Fruit fly (Drosophila melanogaster): ENCODE data around the gene Cand1.

Cand1 gene

dm6 chr2L:10405008-10405654 lies 42.6 kb upstream of the Cand1 start, which contains the start of the genes CG17768, LSm-4 and Ir31a:
Gene CG17768, minus strand, starts transcription at chr2L:10405203.
Gene LSm-4, minus strand, starts transcription at chr2L:10405203.
Gene Ir31a, plus strand, starts transcription at chr2L:10405565.
- TF ChIP-seq woc (GFP tag; optimal IDR thresholded peaks at IDR 0.05) = peak; percentile 7
- TF ChIP-seq dmrt93B (GFP tag; optimal IDR thresholded peaks at IDR 0.05) = no peak

dm6 chr2L:10403803-10404315 lies 41.4 kb upstream of the Cand1 start:
- TF ChIP-seq dl (GFP tag; optimal IDR thresholded peaks at IDR 0.05; ENCODE audit: insufficient read depth in 1 of 2, partially characterized antibody in 2 of 2) (no peak), Dif (GFP tag; optimal IDR thresholded peaks at IDR 0.05; ENCODE audit: partially characterized antibody) (no peak), Myc (optimal IDR thresholded peaks at IDR 0.05) (peak; percentile 7), tai (GFP tag; optimal IDR thresholded peaks at IDR 0.05) (no peak), woc (GFP tag; optimal IDR thresholded peaks at IDR 0.05) (peak; percentile 40), Rel (GFP tag; optimal IDR thresholded peaks at IDR 0.05) (no peak), Rel (tag; optimal IDR thresholded peaks at IDR 0.05) (no peak)

- TF ChIP-seq tai (GFP tag; optimal IDR thresholded peaks at IDR 0.05) (peak; percentile 4), OdsH (GFP tag; optimal IDR thresholded peaks at IDR 0.05) (no peak), ey (GFP tag; optimal IDR thresholded peaks at IDR 0.05) (no peak), lola (GFP tag; optimal IDR thresholded peaks at IDR 0.05) (no peak), br (GFP tag; optimal IDR thresholded peaks at IDR 0.05) (no peak), Jra (GFP tag; optimal IDR thresholded peaks at IDR 0.05) (peak; percentile 36)
Measured at dm6 chr2L:10396877-10397587, 34.5 kb upstream of the Cand1 start.

dm6 chr2L:10396488-10396824 lies 33.9 kb upstream of the Cand1 start, which contains the start of gene Cnot4:
Gene Cnot4, plus strand, starts transcription at chr2L:10396716.
- peak; percentile 53 for TF ChIP-seq Myc (optimal IDR thresholded peaks at IDR 0.05)
- TF ChIP-seq woc (GFP tag; optimal IDR thresholded peaks at IDR 0.05) = peak; percentile 13
- no peak for TF ChIP-seq psq (GFP tag; optimal IDR thresholded peaks at IDR 0.05)
- no peak for TF ChIP-seq GATAd (GFP tag; optimal IDR thresholded peaks at IDR 0.05)

dm6 chr2L:10395642-10396487 lies 33.4 kb upstream of the Cand1 start, which contains the start of gene Mdh1:
Gene Mdh1, minus strand, starts transcription at chr2L:10396332.
- TF ChIP-seq Abd-B (GFP tag; optimal IDR thresholded peaks at IDR 0.05) (no peak), tai (GFP tag; optimal IDR thresholded peaks at IDR 0.05) (no peak), sage (GFP tag; optimal IDR thresholded peaks at IDR 0.05) (peak; percentile 37), ey (GFP tag; optimal IDR thresholded peaks at IDR 0.05) (no peak), Sp1 (GFP tag; optimal IDR thresholded peaks at IDR 0.05) (no peak), br (GFP tag; optimal IDR thresholded peaks at IDR 0.05) (no peak), dmrt93B (GFP tag; optimal IDR thresholded peaks at IDR 0.05) (no peak), Mio (GFP tag; optimal IDR thresholded peaks at IDR 0.05) (no peak), usp (GFP tag; optimal IDR thresholded peaks at IDR 0.05) (no peak), foxo (GFP tag; optimal IDR thresholded peaks at IDR 0.05) (no peak), CG32264 (GFP tag; optimal IDR thresholded peaks at IDR 0.05) (no peak), Jra (GFP tag; optimal IDR thresholded peaks at IDR 0.05) (no peak), OdsH (GFP tag; optimal IDR thresholded peaks at IDR 0.05) (peak; percentile 14), GATAd (GFP tag; optimal IDR thresholded peaks at IDR 0.05) (no peak), rgr (GFP tag; optimal IDR thresholded peaks at IDR 0.05) (peak; percentile 13), dl (GFP tag; optimal IDR thresholded peaks at IDR 0.05; ENCODE audit: insufficient read depth in 1 of 2, partially characterized antibody in 2 of 2) (peak in 1 of 2 experiments; percentile 11), h (GFP tag; optimal IDR thresholded peaks at IDR 0.05) (no peak), brk (GFP tag; optimal IDR thresholded peaks at IDR 0.05) (peak; percentile 52), woc (GFP tag; optimal IDR thresholded peaks at IDR 0.05) (peak; percentile 6), CG9705 (GFP tag; optimal IDR thresholded peaks at IDR 0.05) (no peak), Hnf4 (GFP tag; optimal IDR thresholded peaks at IDR 0.05) (peak; percentile 10)

All from whole organism, wandering third instar larva.